Fruit fly (Drosophila melanogaster) whole organism, prepupa: ENCODE results near the gene CG5715.

Source experiments
- Blimp-1 ChIP-seq: fragments of 200-800 bp; sonication (Bioruptor generic); optimal IDR thresholded peaks from 3 replicates; lab custom pipeline; 2017; ENCODE audit warnings: missing biosample characterization, missing genetic modification characterization, mild to moderate bottlenecking, moderate library complexity, missing genetic modification reagents
- CG10631 ChIP-seq: fragments of 200-800 bp; sonication (Bioruptor generic); optimal IDR thresholded peaks from 2 replicates; lab custom pipeline; 2016; ENCODE audit warnings: missing biosample characterization, missing genetic modification characterization
- CG10669 ChIP-seq: fragments of 200-800 bp; sonication (Bioruptor generic); optimal IDR thresholded peaks from 3 replicates; lab custom pipeline; 2018; ENCODE audit warnings: missing biosample characterization, mild to moderate bottlenecking, missing genetic modification characterization, moderate library complexity
- CG11294 ChIP-seq: fragments of 200-800 bp; sonication (Bioruptor generic); IDR thresholded peaks from 2 replicates; pipeline ENCODE4 v1.3.6; 2022; ENCODE audit warnings: missing biosample characterization, missing genetic modification characterization
- CG11762 ChIP-seq: fragments of 200-800 bp; sonication (Bioruptor generic); optimal IDR thresholded peaks from 3 replicates; lab custom pipeline; 2016; ENCODE audit warnings: missing biosample characterization, missing genetic modification characterization; ENCODE audit not compliant: insufficient read depth
- CG15336 ChIP-seq: fragments of 200-800 bp; sonication (Bioruptor generic); IDR thresholded peaks from 2 replicates; pipeline ENCODE4 v1.3.6; 2022; ENCODE audit warnings: missing biosample characterization, missing genetic modification characterization
- CG1621 ChIP-seq: fragments of 200-800 bp; sonication (Bioruptor generic); optimal IDR thresholded peaks from 3 replicates; lab custom pipeline; 2018; ENCODE audit warnings: missing biosample characterization, mild to moderate bottlenecking, missing genetic modification characterization
- CG3919 ChIP-seq: fragments of 200-800 bp; sonication (Bioruptor generic); optimal IDR thresholded peaks from 3 replicates; lab custom pipeline; 2016; ENCODE audit warnings: missing biosample characterization, missing genetic modification characterization
- CG6808 ChIP-seq: fragments of 200-800 bp; sonication (Bioruptor generic); optimal IDR thresholded peaks from 3 replicates; lab custom pipeline; 2017; ENCODE audit warnings: missing biosample characterization, missing genetic modification characterization, mild to moderate bottlenecking, moderate library complexity, missing genetic modification reagents
- CG6854 ChIP-seq: fragments of 200-800 bp; sonication (Bioruptor generic); optimal IDR thresholded peaks from 2 replicates; lab custom pipeline; 2017; ENCODE audit warnings: missing biosample characterization, mild to moderate bottlenecking, missing genetic modification characterization
- CG7368 ChIP-seq: fragments of 200-800 bp; sonication (Bioruptor generic); optimal IDR thresholded peaks from 3 replicates; lab custom pipeline; 2016; ENCODE audit warnings: missing biosample characterization, missing genetic modification characterization
- CG8119 ChIP-seq: fragments of 200-800 bp; sonication (Bioruptor generic); IDR thresholded peaks from 3 replicates; pipeline ENCODE4 v1.3.6; 2022; ENCODE audit warnings: missing biosample characterization, missing genetic modification characterization
- CG8319 ChIP-seq: fragments of 200-800 bp; sonication (Bioruptor generic); optimal IDR thresholded peaks from 3 replicates; lab custom pipeline; 2016; ENCODE audit warnings: missing biosample characterization, missing genetic modification characterization
- CG8632 ChIP-seq: fragments of 200-800 bp; sonication (Bioruptor generic); optimal IDR thresholded peaks from 3 replicates; lab custom pipeline; 2016; ENCODE audit warnings: missing biosample characterization, missing genetic modification characterization
- CG9139 ChIP-seq: fragments of 200-800 bp; sonication (Bioruptor generic); optimal IDR thresholded peaks from 3 replicates; lab custom pipeline; 2017; ENCODE audit warnings: missing biosample characterization, mild to moderate bottlenecking, missing genetic modification characterization
- Eip75B ChIP-seq: fragments of 200-800 bp; sonication (Bioruptor generic); optimal IDR thresholded peaks from 3 replicates; lab custom pipeline; 2016; ENCODE audit warnings: missing biosample characterization, missing genetic modification characterization
- Eip78C ChIP-seq: fragments of 200-800 bp; sonication (Bioruptor generic); peaks from one replicate; lab custom pipeline; 2016; ENCODE audit warnings: missing biosample characterization, missing genetic modification characterization
- Eip93F ChIP-seq: fragments of 200-800 bp; sonication (Bioruptor generic); optimal IDR thresholded peaks from 2 replicates; lab custom pipeline; 2016; ENCODE audit warnings: missing biosample characterization, mild to moderate bottlenecking, missing genetic modification characterization
- Ets21C ChIP-seq: fragments of 200-800 bp; sonication (Bioruptor generic); optimal IDR thresholded peaks from 3 replicates; lab custom pipeline; 2016; ENCODE audit warnings: missing biosample characterization, missing genetic modification characterization
- Ets96B ChIP-seq: fragments of 200-800 bp; optimal IDR thresholded peaks from 2 replicates; lab custom pipeline; 2019; ENCODE audit warnings: missing biosample characterization, mild to moderate bottlenecking, missing genetic modification characterization, moderate library complexity
- Gug ChIP-seq: fragments of 200-800 bp; sonication (Bioruptor generic); IDR thresholded peaks from 2 replicates; pipeline ENCODE4 v1.3.6; 2022; ENCODE audit warnings: missing biosample characterization, missing genetic modification characterization
- Hr38 ChIP-seq: sonication (Bioruptor generic); optimal IDR thresholded peaks from 2 replicates; lab custom pipeline; 2016; ENCODE audit warnings: missing biosample characterization, missing genetic modification characterization
- Hr39 ChIP-seq: fragments of 200-800 bp; sonication (Bioruptor generic); optimal IDR thresholded peaks from 2 replicates; lab custom pipeline; 2016; ENCODE audit warnings: missing biosample characterization, missing genetic modification characterization
- Lpt ChIP-seq: fragments of 200-800 bp; sonication (Bioruptor generic); optimal IDR thresholded peaks from 3 replicates; lab custom pipeline; 2016; ENCODE audit warnings: missing biosample characterization, missing genetic modification characterization
- Met ChIP-seq: fragments of 200-800 bp; sonication (Bioruptor generic); optimal IDR thresholded peaks from 3 replicates; lab custom pipeline; 2016; ENCODE audit warnings: missing biosample characterization, missing genetic modification characterization
- OdsH ChIP-seq: fragments of 200-800 bp; sonication (Bioruptor generic); optimal IDR thresholded peaks from 3 replicates; lab custom pipeline; 2016; ENCODE audit warnings: missing biosample characterization, missing genetic modification characterization
- Sox15 ChIP-seq: fragments of 200-800 bp; sonication (Bioruptor generic); optimal IDR thresholded peaks from 3 replicates; lab custom pipeline; 2016; ENCODE audit warnings: missing biosample characterization, missing genetic modification characterization
- achi ChIP-seq: fragments of 200-800 bp; sonication (Bioruptor generic); optimal IDR thresholded peaks from 3 replicates; lab custom pipeline; 2016; ENCODE audit warnings: missing biosample characterization, missing genetic modification characterization
- cyc ChIP-seq: fragments of 200-800 bp; sonication (Bioruptor generic); optimal IDR thresholded peaks from 3 replicates; lab custom pipeline; 2016; ENCODE audit warnings: missing biosample characterization, missing genetic modification characterization
- dac ChIP-seq: fragments of 200-800 bp; sonication (Bioruptor generic); optimal IDR thresholded peaks from 2 replicates; lab custom pipeline; 2017; ENCODE audit warnings: missing biosample characterization, mild to moderate bottlenecking, missing genetic modification characterization
- eg ChIP-seq: fragments of 200-800 bp; sonication (Bioruptor generic); IDR thresholded peaks from 3 replicates; pipeline ENCODE4 v1.3.6; 2022; ENCODE audit warnings: missing biosample characterization, missing genetic modification characterization
- esn ChIP-seq: fragments of 200-800 bp; sonication (Bioruptor generic); optimal IDR thresholded peaks from 2 replicates; lab custom pipeline; 2016; ENCODE audit warnings: missing biosample characterization, mild to moderate bottlenecking, missing genetic modification characterization, moderate library complexity
- fd85E ChIP-seq: fragments of 200-800 bp; sonication (Bioruptor generic); optimal IDR thresholded peaks from 3 replicates; lab custom pipeline; 2016; ENCODE audit warnings: missing biosample characterization, missing genetic modification characterization
- fkh ChIP-seq: fragments of 200-800 bp; sonication (Bioruptor generic); optimal IDR thresholded peaks from 3 replicates; lab custom pipeline; 2017; ENCODE audit warnings: missing biosample characterization, mild to moderate bottlenecking, missing genetic modification characterization, moderate library complexity
- lz ChIP-seq: fragments of 200-800 bp; sonication (Bioruptor generic); optimal IDR thresholded peaks from 3 replicates; lab custom pipeline; 2016; ENCODE audit warnings: missing biosample characterization, missing genetic modification characterization
- net ChIP-seq: fragments of 200-800 bp; sonication (Bioruptor generic); optimal IDR thresholded peaks from 3 replicates; lab custom pipeline; 2016; ENCODE audit warnings: missing biosample characterization, missing genetic modification characterization
- pdm3 ChIP-seq: fragments of 200-800 bp; sonication (Bioruptor generic); optimal IDR thresholded peaks from 3 replicates; lab custom pipeline; 2016; ENCODE audit warnings: missing biosample characterization, missing genetic modification characterization
- salr ChIP-seq, 2 experiments: fragments of 200-800 bp; sonication (Bioruptor generic); optimal IDR thresholded peaks; 3 replicates each; lab custom pipeline; 2016 to 2018; ENCODE audit warnings: missing biosample characterization in 2 of 2, missing genetic modification characterization in 2 of 2, mild to moderate bottlenecking in 1 of 2
- spab ChIP-seq: fragments of 200-800 bp; sonication (Bioruptor generic); optimal IDR thresholded peaks from 2 replicates; lab custom pipeline; 2017; ENCODE audit warnings: missing biosample characterization, mild to moderate bottlenecking, missing genetic modification characterization, missing genetic modification reagents
- svp ChIP-seq: fragments of 200-800 bp; sonication (Bioruptor generic); peaks from one replicate; lab custom pipeline; 2016; ENCODE audit warnings: missing biosample characterization, missing genetic modification characterization
- topi ChIP-seq: fragments of 200-800 bp; sonication (Bioruptor generic); optimal IDR thresholded peaks from 3 replicates; lab custom pipeline; 2016; ENCODE audit warnings: missing biosample characterization, missing genetic modification characterization
- vri ChIP-seq: fragments of 200-800 bp; sonication (Bioruptor generic); optimal IDR thresholded peaks from 3 replicates; lab custom pipeline; 2016; ENCODE audit warnings: missing biosample characterization, mild to moderate bottlenecking, missing genetic modification characterization

CG5715 gene

dm6 chr3R:24266786-24267579 is 27.2 kb downstream of the CG5715 start (continued):
- TF ChIP-seq Eip75B (GFP tag; lab: Kevin White, UChicago) (peak; percentile 87), CG6854 (peak; percentile 62), Blimp-1 (GFP tag; lab: Kevin White, UChicago) (peak; percentile 60), spab (GFP tag; lab: Kevin White, UChicago) (peak; percentile 89), Lpt (peak; percentile 82), dac (peak; percentile 53), CG7368 (GFP tag; lab: Kevin White, UChicago) (peak; percentile 70), Gug (GFP tag; lab: Robert Waterston, UW) (peak; percentile 63; the same call in 1 of the 2 replicates), Ets21C (GFP tag; lab: Kevin White, UChicago) (peak; percentile 44), CG10669 (GFP tag; lab: Kevin White, UChicago) (peak; percentile 86), CG11762 (GFP tag; lab: Kevin White, UChicago) (peak; percentile 84), Met (GFP tag; lab: Kevin White, UChicago) (peak; percentile 21), esn (peak; percentile 89), Eip78C (GFP tag; lab: Kevin White, UChicago) (peak; percentile 97), vri (GFP tag; lab: Kevin White, UChicago) (peak; percentile 65), CG6808 (GFP tag; lab: Kevin White, UChicago) (peak; percentile 93), CG9139 (GFP tag; lab: Kevin White, UChicago) (peak; percentile 76), salr (GFP tag; optimal IDR thresholded peaks at IDR 0.05; lab: Kevin White, UChicago) (peak; percentile 73 to 85), OdsH (GFP tag; lab: Kevin White, UChicago) (peak; percentile 88), pdm3 (GFP tag; lab: Kevin White, UChicago) (peak; percentile 82), cyc (GFP tag; lab: Kevin White, UChicago) (peak; percentile 68), Eip93F (peak; percentile 62), Ets96B (peak; percentile 90), CG1621 (tag; lab: Kevin White, UChicago) (peak; percentile 79), CG8319 (GFP tag; lab: Kevin White, UChicago) (peak; percentile 88), lz (peak; percentile 74), CG8632 (GFP tag; lab: Kevin White, UChicago) (peak; percentile 86), net (GFP tag; lab: Kevin White, UChicago) (peak; percentile 82), svp (GFP tag; lab: Kevin White, UChicago) (peak; percentile 92), eg (GFP tag; lab: Robert Waterston, UW) (peak; percentile 62; the same call in 1 of the 3 replicates), fd85E (no peak), topi (GFP tag; lab: Kevin White, UChicago) (peak; percentile 80), Sox15 (GFP tag; lab: Kevin White, UChicago) (peak; percentile 79), CG15336 (GFP tag; lab: Robert Waterston, UW) (peak; percentile 84), Hr38 (GFP tag; lab: Kevin White, UChicago) (no peak), CG3919 (GFP tag; lab: Kevin White, UChicago) (peak; percentile 86)

dm6 chr3R:24264414-24265363 is 29.5 kb downstream of the CG5715 start:
- TF ChIP-seq CG7368 (GFP tag; lab: Kevin White, UChicago) (no peak), CG11294 (GFP tag; lab: Robert Waterston, UW) (no peak), Eip93F (no peak), fd85E (no peak), salr (GFP tag; optimal IDR thresholded peaks at IDR 0.05; lab: Kevin White, UChicago) (no peak), OdsH (GFP tag; lab: Kevin White, UChicago) (no peak), Gug (GFP tag; lab: Robert Waterston, UW) (no peak), achi (GFP tag; lab: Kevin White, UChicago) (no peak), Eip75B (GFP tag; lab: Kevin White, UChicago) (no peak), CG15336 (GFP tag; lab: Robert Waterston, UW) (0 out of 2 replicates have a peak, but pooled peaks have one; percentile 0), Eip78C (GFP tag; lab: Kevin White, UChicago) (peak; percentile 69), pdm3 (GFP tag; lab: Kevin White, UChicago) (no peak), CG8319 (GFP tag; lab: Kevin White, UChicago) (no peak), net (GFP tag; lab: Kevin White, UChicago) (no peak), cyc (GFP tag; lab: Kevin White, UChicago) (no peak), CG6854 (no peak), Hr39 (no peak), CG10631 (no peak), esn (no peak), vri (GFP tag; lab: Kevin White, UChicago) (peak; percentile 27), dac (no peak), fkh (GFP tag; lab: Kevin White, UChicago) (peak; percentile 59), CG9139 (GFP tag; lab: Kevin White, UChicago) (no peak), CG3919 (GFP tag; lab: Kevin White, UChicago) (peak; percentile 4), CG8119 (GFP tag; lab: Robert Waterston, UW) (no peak), topi (GFP tag; lab: Kevin White, UChicago) (no peak), CG1621 (tag; lab: Kevin White, UChicago) (no peak), spab (GFP tag; lab: Kevin White, UChicago) (no peak), svp (GFP tag; lab: Kevin White, UChicago) (peak; percentile 63)
